Fruit fly (Drosophila melanogaster) whole organism, embryonic: Measurements from ENCODE around the gene Cep135.

Experiments used
- Abd-B ChIP-seq: fragments of 200-800 bp; sonication (Bioruptor generic); optimal IDR thresholded peaks from 2 replicates; lab custom pipeline; 2018; ENCODE audit warnings: missing biosample characterization, mild to moderate bottlenecking, missing genetic modification characterization, moderate library complexity
- Aef1 ChIP-seq: fragments of 200-800 bp; sonication (Bioruptor generic); IDR thresholded peaks from 3 replicates; pipeline ENCODE4 v1.3.6; 2022; ENCODE audit warnings: missing biosample characterization, missing genetic modification characterization
- BEAF-32 ChIP-seq: fragments of 200-800 bp; sonication (Bioruptor generic); optimal IDR thresholded peaks from 3 replicates; lab custom pipeline; 2017; ENCODE audit warnings: missing biosample characterization, missing genetic modification characterization, mild to moderate bottlenecking, moderate library complexity, missing genetic modification reagents
- Bdp1 ChIP-seq: fragments of 200-800 bp; sonication (Bioruptor generic); optimal IDR thresholded peaks from 3 replicates; lab custom pipeline; 2016; ENCODE audit warnings: missing biosample characterization, missing genetic modification characterization
- C15 ChIP-seq: fragments of 200-800 bp; sonication (Bioruptor generic); IDR thresholded peaks from 3 replicates; pipeline ENCODE4 v1.3.6; 2022; ENCODE audit warnings: missing biosample characterization, missing genetic modification characterization
- CG10209 ChIP-seq: fragments of 200-800 bp; sonication (Bioruptor generic); optimal IDR thresholded peaks from 3 replicates; lab custom pipeline; 2017; ENCODE audit warnings: missing biosample characterization, mild to moderate bottlenecking, missing genetic modification characterization, missing genetic modification reagents
- CG10267 ChIP-seq: fragments of 200-800 bp; sonication (Bioruptor generic); optimal IDR thresholded peaks from 2 replicates; lab custom pipeline; 2018; ENCODE audit warnings: missing biosample characterization, mild to moderate bottlenecking, missing genetic modification characterization, moderate library complexity
- CG10274 ChIP-seq: fragments of 200-800 bp; sonication (Bioruptor generic); optimal IDR thresholded peaks from 3 replicates; lab custom pipeline; 2017; ENCODE audit warnings: missing biosample characterization, mild to moderate bottlenecking, missing genetic modification characterization
- CG10366 ChIP-seq: fragments of 200-800 bp; sonication (Bioruptor generic); IDR thresholded peaks from 2 replicates; pipeline ENCODE4 v1.3.6; 2022; ENCODE audit warnings: missing biosample characterization, missing genetic modification characterization
- CG12236 ChIP-seq: fragments of 200-800 bp; sonication (Bioruptor generic); optimal IDR thresholded peaks from 2 replicates; lab custom pipeline; 2016; ENCODE audit warnings: missing biosample characterization, missing genetic modification characterization
- CG12391 ChIP-seq: fragments of 200-800 bp; sonication (Bioruptor generic); optimal IDR thresholded peaks from 3 replicates; lab custom pipeline; 2018; ENCODE audit warnings: missing biosample characterization, mild to moderate bottlenecking, missing genetic modification characterization, moderate library complexity
- CG12744 ChIP-seq: fragments of 200-800 bp; sonication (Bioruptor generic); optimal IDR thresholded peaks from 2 replicates; lab custom pipeline; 2016; ENCODE audit warnings: missing biosample characterization, missing genetic modification characterization
- CG13123 ChIP-seq: fragments of 200-800 bp; sonication (Bioruptor generic); optimal IDR thresholded peaks from 2 replicates; lab custom pipeline; 2016; ENCODE audit warnings: missing biosample characterization, missing genetic modification characterization
- CG13296 ChIP-seq: fragments of 200-800 bp; sonication (Bioruptor generic); optimal IDR thresholded peaks from 3 replicates; lab custom pipeline; 2018; ENCODE audit warnings: missing biosample characterization, mild to moderate bottlenecking, missing genetic modification characterization
- CG13624 ChIP-seq: fragments of 200-800 bp; sonication (Bioruptor generic); optimal IDR thresholded peaks from 2 replicates; lab custom pipeline; 2016; ENCODE audit warnings: missing biosample characterization, missing genetic modification characterization
- CG14014 ChIP-seq: fragments of 200-800 bp; sonication (Bioruptor generic); IDR thresholded peaks from 2 replicates; pipeline ENCODE4 v1.3.6; 2022; ENCODE audit warnings: missing biosample characterization, missing genetic modification characterization
- CG14441 ChIP-seq: fragments of 200-800 bp; sonication (Bioruptor generic); IDR thresholded peaks from 2 replicates; pipeline ENCODE4 v1.3.6; 2022; ENCODE audit warnings: missing biosample characterization, missing genetic modification characterization
- CG15696 ChIP-seq: fragments of 200-800 bp; sonication (Bioruptor generic); optimal IDR thresholded peaks from 2 replicates; lab custom pipeline; 2019; ENCODE audit warnings: missing biosample characterization, mild to moderate bottlenecking, missing genetic modification characterization, moderate library complexity
- CG18599 ChIP-seq: fragments of 200-800 bp; sonication (Bioruptor generic); optimal IDR thresholded peaks from 3 replicates; lab custom pipeline; 2017; ENCODE audit warnings: missing biosample characterization, missing genetic modification characterization, mild to moderate bottlenecking, moderate library complexity, missing genetic modification reagents
- CG2889 ChIP-seq: fragments of 200-800 bp; sonication (Bioruptor generic); IDR thresholded peaks from 3 replicates; pipeline ENCODE4 v1.3.6; 2022; ENCODE audit warnings: missing biosample characterization, missing genetic modification characterization
- CG3281 ChIP-seq: fragments of 200-800 bp; sonication (Bioruptor generic); optimal IDR thresholded peaks from 3 replicates; lab custom pipeline; 2017; ENCODE audit warnings: missing biosample characterization, mild to moderate bottlenecking, missing genetic modification characterization
- CG34376 ChIP-seq: fragments of 200-800 bp; sonication (Bioruptor generic); optimal IDR thresholded peaks from 2 replicates; lab custom pipeline; 2018; ENCODE audit warnings: missing biosample characterization, mild to moderate bottlenecking, missing genetic modification characterization
- CG4404 ChIP-seq: fragments of 200-800 bp; sonication (Bioruptor generic); IDR thresholded peaks from 2 replicates; pipeline ENCODE4 v1.3.6; 2022; ENCODE audit warnings: missing biosample characterization, missing genetic modification characterization
- CG5180 ChIP-seq: fragments of 200-800 bp; sonication (Bioruptor generic); optimal IDR thresholded peaks from 3 replicates; lab custom pipeline; 2017; ENCODE audit warnings: missing biosample characterization, missing genetic modification characterization, mild to moderate bottlenecking, moderate library complexity, missing genetic modification reagents
- CG6272 ChIP-seq: fragments of 200-800 bp; sonication (Bioruptor generic); IDR thresholded peaks from 2 replicates; pipeline ENCODE4 v1.3.6; 2022; ENCODE audit warnings: missing biosample characterization, missing genetic modification characterization
- CG6683 ChIP-seq: fragments of 200-800 bp; sonication (Bioruptor generic); optimal IDR thresholded peaks from 2 replicates; lab custom pipeline; 2017; ENCODE audit warnings: missing biosample characterization, mild to moderate bottlenecking, missing genetic modification characterization, missing genetic modification reagents
- CG8281 ChIP-seq: fragments of 200-800 bp; sonication (Bioruptor generic); optimal IDR thresholded peaks from 2 replicates; lab custom pipeline; 2018; ENCODE audit warnings: missing biosample characterization, mild to moderate bottlenecking, missing genetic modification characterization, moderate library complexity
- D ChIP-seq, 2 experiments: fragments of 200-800 bp in 1 of 2; fragments of >200 bp in 1 of 2; sonication (Bioruptor generic) in 1 of 2; optimal IDR thresholded peaks; 2 replicates in 1 of 2; 3 replicates in 1 of 2; lab custom pipeline; 2017; ENCODE audit warnings: mild to moderate bottlenecking in 1 of 2, missing biosample characterization in 1 of 2, missing genetic modification characterization in 1 of 2, missing genetic modification reagents in 1 of 2
- Dbx ChIP-seq: fragments of 200-800 bp; sonication (Bioruptor generic); IDR thresholded peaks from 3 replicates; pipeline ENCODE4 v1.3.6; 2022; ENCODE audit warnings: missing biosample characterization, missing genetic modification characterization
- E2f2 ChIP-seq: fragments of 200-800 bp; sonication (Bioruptor generic); IDR thresholded peaks from 2 replicates; pipeline ENCODE4 v1.3.6; 2022; ENCODE audit warnings: missing biosample characterization, missing genetic modification characterization
- HmgD ChIP-seq: fragments of 200-800 bp; sonication (Bioruptor generic); optimal IDR thresholded peaks from 3 replicates; lab custom pipeline; 2016; ENCODE audit warnings: missing biosample characterization, missing genetic modification characterization
- HmgZ ChIP-seq: fragments of 200-800 bp; sonication (Bioruptor generic); optimal IDR thresholded peaks from 2 replicates; lab custom pipeline; 2018; ENCODE audit warnings: missing biosample characterization, mild to moderate bottlenecking, missing genetic modification characterization
- Tbp ChIP-seq: fragments of >200 bp; optimal IDR thresholded peaks from 2 replicates; lab custom pipeline; 2018; ENCODE audit warnings: missing biosample characterization, missing genetic modification characterization
- abd-A ChIP-seq: fragments of 200-800 bp; sonication (Bioruptor generic); optimal IDR thresholded peaks from 3 replicates; lab custom pipeline; 2019; ENCODE audit warnings: missing biosample characterization, mild to moderate bottlenecking, missing genetic modification characterization, moderate library complexity
- gem ChIP-seq: fragments of 200-800 bp; sonication (Bioruptor generic); optimal IDR thresholded peaks from 2 replicates; lab custom pipeline; 2019; ENCODE audit warnings: missing biosample characterization, mild to moderate bottlenecking, missing genetic modification characterization, moderate library complexity
- gfzf ChIP-seq: fragments of 200-800 bp; sonication (Bioruptor generic); optimal IDR thresholded peaks from 2 replicates; lab custom pipeline; 2016; ENCODE audit warnings: missing biosample characterization, mild to moderate bottlenecking, missing genetic modification characterization, moderate library complexity
- gro ChIP-seq: fragments of 200-800 bp; sonication (Bioruptor generic); optimal IDR thresholded peaks from 2 replicates; lab custom pipeline; 2016; ENCODE audit warnings: missing biosample characterization, missing genetic modification characterization
- ham ChIP-seq: fragments of 200-800 bp; sonication (Bioruptor generic); IDR thresholded peaks from 2 replicates; pipeline ENCODE4 v1.3.6; 2022; ENCODE audit warnings: missing biosample characterization, missing genetic modification characterization
- hb ChIP-seq: fragments of 200-800 bp; sonication (Bioruptor generic); IDR thresholded peaks from 3 replicates; pipeline ENCODE4 v1.3.6; 2022; ENCODE audit warnings: missing biosample characterization, missing genetic modification characterization; ENCODE audit not compliant: partially characterized antibody
- pan ChIP-seq, 4 experiments: fragments of >200 bp in 3 of 4; fragments of 200-800 bp in 1 of 4; sonication (Bioruptor generic) in 1 of 4; optimal IDR thresholded peaks in 3 of 4; IDR thresholded peaks in 1 of 4; 2 replicates each; pipeline versions ENCODE4 v1.3.6 to Lab custom; 2017 to 2022; ENCODE audit warnings: missing biosample characterization in 2 of 4, missing genetic modification characterization in 2 of 4, mixed read lengths in 1 of 4
- pnt ChIP-seq: fragments of 200-800 bp; sonication (Bioruptor generic); optimal IDR thresholded peaks from 3 replicates; lab custom pipeline; 2016; ENCODE audit warnings: missing biosample characterization, missing genetic modification characterization
- ranshi ChIP-seq: fragments of 200-800 bp; sonication (Bioruptor generic); IDR thresholded peaks from 2 replicates; pipeline ENCODE4 v1.3.6; 2022; ENCODE audit warnings: missing biosample characterization, missing genetic modification characterization
- run ChIP-seq: fragments of 200-800 bp; sonication (Bioruptor generic); optimal IDR thresholded peaks from 3 replicates; lab custom pipeline; 2018; ENCODE audit warnings: missing biosample characterization, mild to moderate bottlenecking, missing genetic modification characterization
- sd ChIP-seq: fragments of 200-800 bp; sonication (Bioruptor generic); optimal IDR thresholded peaks from 3 replicates; lab custom pipeline; 2018; ENCODE audit warnings: missing biosample characterization, mild to moderate bottlenecking, missing genetic modification characterization, moderate library complexity
- slp2 ChIP-seq: fragments of 200-800 bp; sonication (Bioruptor generic); optimal IDR thresholded peaks from 2 replicates; lab custom pipeline; 2016; ENCODE audit warnings: missing biosample characterization, missing genetic modification characterization
- tna ChIP-seq: fragments of 200-800 bp; sonication (Bioruptor generic); IDR thresholded peaks from 2 replicates; pipeline ENCODE4 v1.3.6; 2022; ENCODE audit warnings: missing biosample characterization, missing genetic modification characterization; ENCODE audit not compliant: partially characterized antibody
- zfh1 ChIP-seq: fragments of 200-800 bp; sonication (Bioruptor generic); IDR thresholded peaks from 3 replicates; pipeline ENCODE4 v1.3.6; 2022; ENCODE audit warnings: missing biosample characterization, missing genetic modification characterization

Cep135 gene

DNA sequence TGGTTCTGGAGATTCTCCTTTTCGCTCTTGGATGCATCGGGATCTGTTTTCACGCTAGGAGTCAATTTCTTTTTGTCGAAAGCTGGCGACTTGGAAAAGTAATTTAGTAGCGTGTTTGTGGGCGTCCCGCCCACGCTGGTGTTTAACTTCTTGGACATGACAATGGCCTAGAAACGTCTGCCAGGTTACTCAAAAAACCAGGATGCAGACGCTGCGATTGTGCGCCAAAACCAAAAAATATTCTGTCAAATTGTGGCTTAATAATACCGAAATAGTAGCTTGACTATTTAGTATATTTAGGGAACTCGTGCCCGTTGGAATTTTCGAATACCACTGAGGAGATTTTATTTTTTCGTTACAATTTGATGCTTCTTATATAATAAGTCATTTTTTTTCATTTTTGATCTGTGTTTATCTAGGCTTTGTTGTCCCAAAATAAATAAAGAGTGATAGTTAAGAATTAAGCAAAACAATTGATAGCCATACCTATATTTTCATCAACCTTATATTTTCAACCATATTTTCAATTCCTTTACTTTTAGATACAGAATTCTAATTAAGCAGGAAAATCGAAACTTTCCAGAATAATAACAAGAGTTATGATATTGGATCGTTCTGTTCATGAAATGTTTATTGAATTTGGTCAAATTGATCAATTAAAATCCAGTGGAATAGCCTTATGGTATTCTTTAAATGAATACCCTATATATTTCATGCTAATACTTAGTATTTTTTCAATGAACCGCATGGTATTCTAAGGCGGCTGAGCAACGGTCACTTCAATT, 42.0 kb downstream of the Cep135 start, which contains the start of the genes Msh6 and Prp31 (continued):
- peak; percentile 37 for TF ChIP-seq CG12744 (GFP tag; lab: Kevin White, UChicago)
- peak; percentile 69 for TF ChIP-seq CG14441 (GFP tag; lab: Robert Waterston, UW)
- no peak for TF ChIP-seq run (tag; lab: Kevin White, UChicago)
- TF ChIP-seq CG12236 (GFP tag; lab: Kevin White, UChicago): peak; percentile 46
- TF ChIP-seq abd-A (tag; lab: Kevin White, UChicago): no peak
- peak; percentile 45 for TF ChIP-seq BEAF-32
- no peak for TF ChIP-seq CG5180 (GFP tag; lab: Kevin White, UChicago)
- no peak for TF ChIP-seq gem (tag; lab: Kevin White, UChicago)
- peak; percentile 55 for TF ChIP-seq CG18599 (GFP tag; lab: Kevin White, UChicago)
- peak; percentile 67; the same call in 1 of the 2 replicates for TF ChIP-seq ranshi (GFP tag; lab: Robert Waterston, UW)
- TF ChIP-seq CG14014 (GFP tag; lab: Robert Waterston, UW): peak; percentile 55; the same call in 1 of the 2 replicates
- no peak for TF ChIP-seq CG13123 (GFP tag; lab: Kevin White, UChicago)
- peak; percentile 57 for TF ChIP-seq CG3281 (GFP tag; lab: Kevin White, UChicago)
- TF ChIP-seq Dbx (GFP tag; lab: Robert Waterston, UW): peak; percentile 52; the same call in 2 of the 3 replicates
- peak; percentile 24 for TF ChIP-seq CG13296 (GFP tag; lab: Kevin White, UChicago)
- peak; percentile 87 for TF ChIP-seq Abd-B
- TF ChIP-seq HmgZ: peak; percentile 3
- 0 out of 3 replicates have a peak, but pooled peaks have one; percentile 35 for TF ChIP-seq CG2889 (GFP tag; lab: Robert Waterston, UW)
- no peak for TF ChIP-seq CG6683
- no peak for TF ChIP-seq pan (optimal IDR thresholded peaks at IDR 0.05; lab: Kevin White, UChicago)
- peak in 1 of 2 experiments; percentile 38 for TF ChIP-seq pan (GFP tag; optimal IDR thresholded peaks at IDR 0.05 in 1 of 2, IDR thresholded peaks at IDR 0.05 in 1 of 2)
- TF ChIP-seq CG34376 (GFP tag; lab: Kevin White, UChicago): no peak
- peak; percentile 57 for TF ChIP-seq CG13624 (GFP tag; lab: Kevin White, UChicago)
- no peak for TF ChIP-seq ham (GFP tag; lab: Robert Waterston, UW)
- TF ChIP-seq sd: no peak
- TF ChIP-seq D (optimal IDR thresholded peaks at IDR 0.05; lab: Kevin White, UChicago): no peak
- TF ChIP-seq D (GFP tag; optimal IDR thresholded peaks at IDR 0.05; lab: Kevin White, UChicago): peak; percentile 9
- no peak for TF ChIP-seq Tbp (GFP tag; lab: Kevin White, UChicago)
- peak; percentile 72 for TF ChIP-seq CG10209 (GFP tag; lab: Kevin White, UChicago)
- TF ChIP-seq gfzf (GFP tag; lab: Kevin White, UChicago): peak; percentile 79
- 0 out of 2 replicates have a peak, but pooled peaks have one; percentile 23 for TF ChIP-seq CG4404 (GFP tag; lab: Robert Waterston, UW)
- TF ChIP-seq CG15696 (tag; lab: Kevin White, UChicago): peak; percentile 75
- TF ChIP-seq tna (GFP tag; lab: Robert Waterston, UW): no peak
- peak; percentile 35 for TF ChIP-seq CG8281 (tag; lab: Kevin White, UChicago)
- TF ChIP-seq E2f2 (GFP tag; lab: Robert Waterston, UW): peak; percentile 73
- TF ChIP-seq CG10366 (GFP tag; lab: Robert Waterston, UW): peak; percentile 64
- peak; percentile 87 for TF ChIP-seq CG12391 (tag; lab: Kevin White, UChicago)
- TF ChIP-seq CG10274 (GFP tag; lab: Kevin White, UChicago): no peak
- no peak for TF ChIP-seq hb (GFP tag; lab: Robert Waterston, UW)
- peak; percentile 17 for TF ChIP-seq HmgD (GFP tag; lab: Kevin White, UChicago)
- peak; percentile 39 for TF ChIP-seq pnt (GFP tag; lab: Kevin White, UChicago)
- peak; percentile 72; the same call in 2 of the 3 replicates for TF ChIP-seq Aef1 (GFP tag; lab: Robert Waterston, UW)
- peak; percentile 75 for TF ChIP-seq slp2
- TF ChIP-seq zfh1 (GFP tag; lab: Robert Waterston, UW): peak; percentile 53; the same call in 1 of the 3 replicates
- TF ChIP-seq C15 (GFP tag; lab: Robert Waterston, UW): 0 out of 3 replicates have a peak, but pooled peaks have one; percentile 46
- TF ChIP-seq CG10267: peak; percentile 71
- peak; percentile 26; the same call in 1 of the 2 replicates for TF ChIP-seq CG6272
- no peak for TF ChIP-seq gro (GFP tag; lab: Kevin White, UChicago)
- TF ChIP-seq Bdp1: no peak
